Fruit fly (Drosophila melanogaster) whole organism, embryonic: ENCODE results near the gene CG9471.

Source experiments
- Antp ChIP-seq: fragments of 200-800 bp; sonication (Bioruptor generic); optimal IDR thresholded peaks from 3 replicates; lab custom pipeline; 2016; ENCODE audit warnings: missing biosample characterization, missing genetic modification characterization
- Atf-2 ChIP-seq: fragments of 200-800 bp; sonication (Bioruptor generic); optimal IDR thresholded peaks from 2 replicates; lab custom pipeline; 2016; ENCODE audit warnings: missing biosample characterization, missing genetic modification characterization
- Atf6 ChIP-seq: fragments of 200-800 bp; sonication (Bioruptor generic); IDR thresholded peaks from 2 replicates; pipeline ENCODE4 v1.3.6; 2022; ENCODE audit warnings: missing biosample characterization, missing genetic modification characterization
- CG10267 ChIP-seq: fragments of 200-800 bp; sonication (Bioruptor generic); optimal IDR thresholded peaks from 2 replicates; lab custom pipeline; 2018; ENCODE audit warnings: missing biosample characterization, mild to moderate bottlenecking, missing genetic modification characterization, moderate library complexity
- CG10543 ChIP-seq: fragments of 200-800 bp; sonication (Bioruptor generic); optimal IDR thresholded peaks from 3 replicates; lab custom pipeline; 2017; ENCODE audit warnings: missing biosample characterization, mild to moderate bottlenecking, missing genetic modification characterization, moderate library complexity
- CG11456 ChIP-seq: fragments of 200-800 bp; sonication (Bioruptor generic); IDR thresholded peaks from 3 replicates; pipeline ENCODE4 v1.3.6; 2022; ENCODE audit warnings: missing biosample characterization, missing genetic modification characterization
- CG11560 ChIP-seq: fragments of 200-800 bp; sonication (Bioruptor generic); IDR thresholded peaks from 3 replicates; pipeline ENCODE4 v1.3.6; 2022; ENCODE audit warnings: missing biosample characterization, missing genetic modification characterization
- CG12155 ChIP-seq: fragments of 200-800 bp; sonication (Bioruptor generic); optimal IDR thresholded peaks from 3 replicates; lab custom pipeline; 2016; ENCODE audit warnings: missing biosample characterization, missing genetic modification characterization
- CG12769 ChIP-seq: fragments of 200-800 bp; sonication (Bioruptor generic); optimal IDR thresholded peaks from 2 replicates; lab custom pipeline; 2019; ENCODE audit warnings: missing biosample characterization, mild to moderate bottlenecking, missing genetic modification characterization, moderate library complexity
- CG1602 ChIP-seq: fragments of 200-800 bp; sonication (Bioruptor generic); optimal IDR thresholded peaks from 3 replicates; lab custom pipeline; 2016; ENCODE audit warnings: missing biosample characterization, missing genetic modification characterization
- CG1603 ChIP-seq: fragments of 200-800 bp; sonication (Bioruptor generic); optimal IDR thresholded peaks from 2 replicates; lab custom pipeline; 2019; ENCODE audit warnings: missing biosample characterization, mild to moderate bottlenecking, missing genetic modification characterization, moderate library complexity
- CG16863 ChIP-seq: fragments of 200-800 bp; sonication (Bioruptor generic); optimal IDR thresholded peaks from 3 replicates; lab custom pipeline; 2016; ENCODE audit warnings: missing biosample characterization, missing genetic modification characterization
- CG2120 ChIP-seq: fragments of 200-800 bp; sonication (Bioruptor generic); optimal IDR thresholded peaks from 3 replicates; lab custom pipeline; 2016; ENCODE audit warnings: missing biosample characterization, missing genetic modification characterization
- CG30020 ChIP-seq: fragments of 200-800 bp; optimal IDR thresholded peaks from 2 replicates; lab custom pipeline; 2019; ENCODE audit warnings: missing biosample characterization, mild to moderate bottlenecking, missing genetic modification characterization, moderate library complexity
- CG34224 ChIP-seq: fragments of 200-800 bp; sonication (Bioruptor generic); IDR thresholded peaks from 3 replicates; pipeline ENCODE4 v1.3.6; 2022; ENCODE audit warnings: missing biosample characterization, missing genetic modification characterization; ENCODE audit not compliant: partially characterized antibody
- CG3995 ChIP-seq: fragments of 200-800 bp; sonication (Bioruptor generic); optimal IDR thresholded peaks from 3 replicates; lab custom pipeline; 2016; ENCODE audit warnings: missing biosample characterization, missing genetic modification characterization
- CG9727 ChIP-seq: fragments of 200-800 bp; sonication (Bioruptor generic); optimal IDR thresholded peaks from 3 replicates; lab custom pipeline; 2017; ENCODE audit warnings: missing biosample characterization, mild to moderate bottlenecking, missing genetic modification characterization
- Camta ChIP-seq: fragments of 200-800 bp; sonication (Bioruptor generic); optimal IDR thresholded peaks from 2 replicates; lab custom pipeline; 2016; ENCODE audit warnings: missing biosample characterization, missing genetic modification characterization
- Dip3 ChIP-seq: fragments of 200-800 bp; sonication (Bioruptor generic); optimal IDR thresholded peaks from 3 replicates; lab custom pipeline; 2016; ENCODE audit warnings: missing biosample characterization, missing genetic modification characterization
- Ets97D ChIP-seq: fragments of 200-800 bp; sonication (Bioruptor generic); optimal IDR thresholded peaks from 3 replicates; lab custom pipeline; 2016; ENCODE audit warnings: missing biosample characterization, missing genetic modification characterization
- Kr ChIP-seq: fragments of 200-800 bp; sonication (Bioruptor generic); optimal IDR thresholded peaks from 2 replicates; lab custom pipeline; 2017; ENCODE audit warnings: missing biosample characterization, mild to moderate bottlenecking, missing genetic modification characterization
- MBD-R2 ChIP-seq: fragments of 200-800 bp; sonication (Bioruptor generic); IDR thresholded peaks from 2 replicates; pipeline ENCODE4 v1.3.6; 2022; ENCODE audit warnings: missing biosample characterization, missing genetic modification characterization
- Meics ChIP-seq: fragments of 200-800 bp; sonication (Bioruptor generic); optimal IDR thresholded peaks from 2 replicates; lab custom pipeline; 2017; ENCODE audit warnings: missing biosample characterization, mild to moderate bottlenecking, missing genetic modification characterization
- NFAT ChIP-seq: fragments of 200-800 bp; sonication (Bioruptor generic); IDR thresholded peaks from 2 replicates; pipeline ENCODE4 v1.3.6; 2022; ENCODE audit warnings: missing biosample characterization, missing genetic modification characterization
- Six4 ChIP-seq: fragments of 200-800 bp; sonication (Bioruptor generic); optimal IDR thresholded peaks from 2 replicates; lab custom pipeline; 2016; ENCODE audit warnings: missing biosample characterization, missing genetic modification characterization
- Sry-δ ChIP-seq: fragments of 200-800 bp; sonication (Bioruptor generic); optimal IDR thresholded peaks from 2 replicates; lab custom pipeline; 2016; ENCODE audit warnings: missing biosample characterization, missing genetic modification characterization
- Xbp1 ChIP-seq: fragments of 200-800 bp; sonication (Bioruptor generic); optimal IDR thresholded peaks from 3 replicates; lab custom pipeline; 2016; ENCODE audit warnings: missing biosample characterization, mild to moderate bottlenecking, missing genetic modification characterization
- ato ChIP-seq: fragments of 200-800 bp; sonication (Bioruptor generic); IDR thresholded peaks from 2 replicates; pipeline ENCODE4 v1.3.6; 2022; ENCODE audit warnings: missing biosample characterization, missing genetic modification characterization; ENCODE audit not compliant: partially characterized antibody
- bbx ChIP-seq: fragments of 200-800 bp; sonication (Bioruptor generic); IDR thresholded peaks from 2 replicates; pipeline ENCODE4 v1.3.6; 2022; ENCODE audit warnings: missing biosample characterization, missing genetic modification characterization; ENCODE audit not compliant: partially characterized antibody
- corto ChIP-seq: fragments of 200-800 bp; sonication (Bioruptor generic); optimal IDR thresholded peaks from 2 replicates; lab custom pipeline; 2016; ENCODE audit warnings: missing biosample characterization, mild to moderate bottlenecking, missing genetic modification characterization, moderate library complexity
- dysf ChIP-seq: fragments of 200-800 bp; sonication (Bioruptor generic); IDR thresholded peaks from 3 replicates; pipeline ENCODE4 v1.3.6; 2022; ENCODE audit warnings: missing biosample characterization, missing genetic modification characterization
- esg ChIP-seq: fragments of 200-800 bp; sonication (Bioruptor generic); conservative IDR thresholded peaks from 2 replicates; pipeline ENCODE4 v1.3.6; 2022; ENCODE audit warnings: missing biosample characterization, missing genetic modification characterization
- ewg ChIP-seq: fragments of 200-800 bp; sonication (Bioruptor generic); optimal IDR thresholded peaks from 3 replicates; lab custom pipeline; 2017; ENCODE audit warnings: mild to moderate bottlenecking, missing biosample characterization, missing genetic modification reagents, missing genetic modification characterization
- fd64A ChIP-seq: fragments of 200-800 bp; sonication (Bioruptor generic); optimal IDR thresholded peaks from 3 replicates; lab custom pipeline; 2018; ENCODE audit warnings: missing biosample characterization, mild to moderate bottlenecking, missing genetic modification characterization
- fru ChIP-seq: fragments of >200 bp; optimal IDR thresholded peaks from 2 replicates; lab custom pipeline; 2017
- gem ChIP-seq: fragments of 200-800 bp; sonication (Bioruptor generic); optimal IDR thresholded peaks from 2 replicates; lab custom pipeline; 2019; ENCODE audit warnings: missing biosample characterization, mild to moderate bottlenecking, missing genetic modification characterization, moderate library complexity
- grau ChIP-seq: fragments of 200-800 bp; optimal IDR thresholded peaks from 3 replicates; lab custom pipeline; 2019; ENCODE audit warnings: missing biosample characterization, mild to moderate bottlenecking, missing genetic modification characterization, moderate library complexity
- gsb-n ChIP-seq: fragments of 200-800 bp; sonication (Bioruptor generic); optimal IDR thresholded peaks from 3 replicates; lab custom pipeline; 2018; ENCODE audit warnings: missing biosample characterization, mild to moderate bottlenecking, missing genetic modification characterization
- hbn ChIP-seq: fragments of 200-800 bp; sonication (Bioruptor generic); IDR thresholded peaks from 2 replicates; pipeline ENCODE4 v1.3.6; 2022; ENCODE audit warnings: missing biosample characterization, missing genetic modification characterization; ENCODE audit not compliant: partially characterized antibody
- insv ChIP-seq, 2 experiments: fragments of 200-800 bp; sonication (Bioruptor generic); optimal IDR thresholded peaks; 3 replicates each; lab custom pipeline; 2016 to 2018; ENCODE audit warnings: missing biosample characterization in 2 of 2, missing genetic modification characterization in 2 of 2
- luna ChIP-seq: fragments of 200-800 bp; sonication (Bioruptor generic); optimal IDR thresholded peaks from 2 replicates; lab custom pipeline; 2016; ENCODE audit warnings: missing biosample characterization, missing genetic modification characterization
- maf-S ChIP-seq: fragments of 200-800 bp; sonication (Bioruptor generic); optimal IDR thresholded peaks from 2 replicates; lab custom pipeline; 2016; ENCODE audit warnings: missing biosample characterization, missing genetic modification characterization
- mld ChIP-seq: fragments of 200-800 bp; sonication (Bioruptor generic); IDR thresholded peaks from 3 replicates; pipeline ENCODE4 v1.3.6; 2022; ENCODE audit warnings: missing biosample characterization, missing genetic modification characterization; ENCODE audit not compliant: partially characterized antibody
- nau ChIP-seq: fragments of 200-800 bp; sonication (Bioruptor generic); optimal IDR thresholded peaks from 3 replicates; lab custom pipeline; 2017; ENCODE audit warnings: missing biosample characterization, mild to moderate bottlenecking, missing genetic modification characterization, missing genetic modification reagents
- nmo ChIP-seq: fragments of 200-800 bp; sonication (Bioruptor generic); optimal IDR thresholded peaks from 2 replicates; lab custom pipeline; 2018; ENCODE audit warnings: missing biosample characterization, mild to moderate bottlenecking, missing genetic modification characterization, moderate library complexity
- row ChIP-seq: fragments of 200-800 bp; sonication (Bioruptor generic); IDR thresholded peaks from 3 replicates; pipeline ENCODE4 v1.3.6; 2022; ENCODE audit warnings: missing biosample characterization, missing genetic modification characterization
- sens ChIP-seq: fragments of 200-800 bp; sonication (Bioruptor generic); peaks from one replicate; lab custom pipeline; 2016; ENCODE audit warnings: missing biosample characterization, missing genetic modification characterization
- tna ChIP-seq: fragments of 200-800 bp; sonication (Bioruptor generic); IDR thresholded peaks from 2 replicates; pipeline ENCODE4 v1.3.6; 2022; ENCODE audit warnings: missing biosample characterization, missing genetic modification characterization; ENCODE audit not compliant: partially characterized antibody
- trem ChIP-seq: fragments of 200-800 bp; optimal IDR thresholded peaks from 3 replicates; lab custom pipeline; 2019; ENCODE audit warnings: missing biosample characterization, mild to moderate bottlenecking, missing genetic modification characterization, moderate library complexity
- tx ChIP-seq: fragments of 200-800 bp; sonication (Bioruptor generic); optimal IDR thresholded peaks from 2 replicates; lab custom pipeline; 2016; ENCODE audit warnings: missing biosample characterization, missing genetic modification characterization

The CG9471 gene

dm6 chr3R:9747272-9747874 is 24.0 kb downstream of the CG9471 start, which contains the start of gene CG12948 (continued):
- peak; percentile 96 for TF ChIP-seq CG34224 (GFP tag; lab: Robert Waterston, UW)
- peak; percentile 41 for TF ChIP-seq Antp (GFP tag; lab: Kevin White, UChicago)
- peak; percentile 40 for TF ChIP-seq CG10267 (tag; lab: Kevin White, UChicago)
- TF ChIP-seq mld (GFP tag; lab: Robert Waterston, UW): peak; percentile 79; the same call in 1 of the 3 replicates
- peak; percentile 56 for TF ChIP-seq CG12769
- peak; percentile 95 for TF ChIP-seq row
- peak; percentile 12 for TF ChIP-seq CG16863 (GFP tag; lab: Kevin White, UChicago)
- peak; percentile 50 for TF ChIP-seq CG1603 (tag; lab: Kevin White, UChicago)
- TF ChIP-seq nau (GFP tag; lab: Kevin White, UChicago): no peak
- TF ChIP-seq NFAT (GFP tag; lab: Robert Waterston, UW): peak; percentile 64
- peak; percentile 61 for TF ChIP-seq CG9727 (GFP tag; lab: Kevin White, UChicago)
- TF ChIP-seq ato: peak; percentile 63; the same call in 1 of the 2 replicates
- peak; percentile 22 for TF ChIP-seq Atf-2 (GFP tag; lab: Kevin White, UChicago)
- TF ChIP-seq Dip3: peak; percentile 45
- TF ChIP-seq CG10543: peak; percentile 62
- no peak for TF ChIP-seq Meics (GFP tag; lab: Kevin White, UChicago)
- TF ChIP-seq Six4 (GFP tag; lab: Kevin White, UChicago): no peak
- peak; percentile 32 for TF ChIP-seq CG1602 (GFP tag; lab: Kevin White, UChicago)
- no peak for TF ChIP-seq Kr (GFP tag; lab: Kevin White, UChicago)
- TF ChIP-seq tna (GFP tag; lab: Robert Waterston, UW): peak; percentile 71
- peak; percentile 44; the same call in 1 of the 3 replicates for TF ChIP-seq CG11560 (tag; lab: Robert Waterston, UW)
- peak; percentile 41 for TF ChIP-seq tx (GFP tag; lab: Kevin White, UChicago)
- TF ChIP-seq hbn (GFP tag; lab: Robert Waterston, UW): peak; percentile 95
- TF ChIP-seq MBD-R2: peak; percentile 71
- no peak for TF ChIP-seq fru (lab: Kevin White, UChicago)
- peak; percentile 49 for TF ChIP-seq corto (GFP tag; lab: Kevin White, UChicago)
- peak; percentile 56 for TF ChIP-seq trem (tag; lab: Kevin White, UChicago)
- TF ChIP-seq dysf (GFP tag; lab: Robert Waterston, UW): peak; percentile 67; the same call in 2 of the 3 replicates
- peak; percentile 90 for TF ChIP-seq sens (GFP tag; lab: Kevin White, UChicago)
- peak; percentile 46 for TF ChIP-seq Ets97D (GFP tag; lab: Kevin White, UChicago)
- TF ChIP-seq gem (tag; lab: Kevin White, UChicago): no peak
- TF ChIP-seq Atf6 (GFP tag; lab: Robert Waterston, UW): peak; percentile 31; the same call in 1 of the 2 replicates
- no peak for TF ChIP-seq gsb-n (tag; lab: Kevin White, UChicago)
- peak; percentile 75 for TF ChIP-seq bbx (GFP tag; lab: Robert Waterston, UW)
- peak; percentile 56 for TF ChIP-seq maf-S (GFP tag; lab: Kevin White, UChicago)
- no peak for TF ChIP-seq luna (GFP tag; lab: Kevin White, UChicago)
- peak; percentile 40 for TF ChIP-seq CG30020 (tag; lab: Kevin White, UChicago)
- peak; percentile 39 for TF ChIP-seq CG12155
- peak; percentile 42 for TF ChIP-seq esg (GFP tag; lab: Robert Waterston, UW)
- TF ChIP-seq nmo (GFP tag; lab: Kevin White, UChicago): peak; percentile 49
- peak; percentile 4 for TF ChIP-seq fd64A (GFP tag; lab: Kevin White, UChicago)
- peak in 1 of 2 experiments; percentile 32 for TF ChIP-seq insv (GFP tag; optimal IDR thresholded peaks at IDR 0.05; lab: Kevin White, UChicago)
- TF ChIP-seq CG2120: peak; percentile 77
- peak; percentile 48 for TF ChIP-seq Camta (GFP tag; lab: Kevin White, UChicago)
- no peak for TF ChIP-seq ewg
- 0 out of 3 replicates have a peak, but pooled peaks have one; percentile 12 for TF ChIP-seq CG11456 (GFP tag; lab: Robert Waterston, UW)
- TF ChIP-seq CG3995: peak; percentile 52
- TF ChIP-seq Xbp1 (GFP tag; lab: Kevin White, UChicago): peak; percentile 55
- peak; percentile 83 for TF ChIP-seq Sry-δ
- peak; percentile 67 for TF ChIP-seq grau (tag; lab: Kevin White, UChicago)
